Worm (Caenorhabditis elegans) whole organism, young adult: Measurements from ENCODE around the gene emc-1.
"Not testable (repeated sequence)": the region's sequence is repeated elsewhere in the genome, so short reads cannot be mapped to it uniquely, and the experiment has no call there.

Experiments
- C06A6.2 ChIP-seq: fragments of 200-800 bp; sonication (Bioruptor generic); conservative IDR thresholded peaks from 2 replicates; pipeline ENCODE4 v1.3.6; 2022; ENCODE audit warnings: missing genetic modification characterization, missing compliant biosample characterization
- F22D6.2 ChIP-seq: sonication (generic microtip); optimal IDR thresholded peaks from 2 replicates; lab custom pipeline; 2016; ENCODE audit warnings: mild to moderate bottlenecking, missing genetic modification characterization, missing compliant biosample characterization
- F49E8.2 ChIP-seq: sonication (generic microtip); optimal IDR thresholded peaks from 3 replicates; lab custom pipeline; 2017; ENCODE audit warnings: missing genetic modification characterization, mild to moderate bottlenecking, missing compliant biosample characterization, antibody characterized with exemption, moderate library complexity; ENCODE audit not compliant: insufficient read depth
- K12H6.12 ChIP-seq: fragments of 200-800 bp; sonication (Bioruptor generic); optimal IDR thresholded peaks from 2 replicates; lab custom pipeline; 2018; ENCODE audit warnings: mild to moderate bottlenecking, missing genetic modification characterization, missing compliant biosample characterization
- T26A5.8 ChIP-seq: sonication (generic microtip); optimal IDR thresholded peaks from 2 replicates; lab custom pipeline; 2016; ENCODE audit warnings: missing genetic modification characterization, missing compliant biosample characterization
- Y53G8AR.9 ChIP-seq: fragments of 200-800 bp; sonication (Bioruptor generic); conservative IDR thresholded peaks from 2 replicates; pipeline ENCODE4 v1.3.6; 2022; ENCODE audit warnings: missing genetic modification reagents, missing genetic modification characterization, missing compliant biosample characterization
- Y79H2A.3 ChIP-seq: fragments of 200-800 bp; sonication (Bioruptor generic); conservative IDR thresholded peaks from 2 replicates; pipeline ENCODE4 v1.3.6; 2022; ENCODE audit warnings: missing genetic modification reagents, missing genetic modification characterization, missing compliant biosample characterization
- Y95B8A.8 ChIP-seq: fragments of 200-800 bp; sonication (Bioruptor generic); IDR thresholded peaks from 2 replicates; pipeline ENCODE4 v1.3.6; 2022; ENCODE audit warnings: missing genetic modification reagents, missing genetic modification characterization, missing compliant biosample characterization
- akir-1 ChIP-seq: fragments of 200-800 bp; sonication (Bioruptor generic); optimal IDR thresholded peaks from 2 replicates; lab custom pipeline; 2018; ENCODE audit warnings: mild to moderate bottlenecking, missing genetic modification characterization, moderate library complexity, missing compliant biosample characterization
- ama-1 ChIP-seq, 3 experiments: fragments of 150-350 bp in 1 of 3; sonication (generic microtip) in 2 of 3; optimal IDR thresholded peaks; 2 replicates each; lab custom pipeline; 2014 to 2018; ENCODE audit warnings: missing biosample characterization in 2 of 3, missing genetic modification characterization in 2 of 3, missing genetic modification reagents in 2 of 3
- atf-7 ChIP-seq: sonication (generic microtip); optimal IDR thresholded peaks from 2 replicates; lab custom pipeline; 2017; ENCODE audit warnings: mild to moderate bottlenecking, missing genetic modification characterization, missing compliant biosample characterization
- attf-5 ChIP-seq: fragments of 200-800 bp; sonication (Bioruptor generic); optimal IDR thresholded peaks from 2 replicates; lab custom pipeline; 2018; ENCODE audit warnings: mild to moderate bottlenecking, missing genetic modification characterization, missing compliant biosample characterization
- attf-6 ChIP-seq: fragments of 200-800 bp; sonication (Bioruptor generic); IDR thresholded peaks from 2 replicates; pipeline ENCODE4 v1.3.6; 2022; ENCODE audit warnings: missing genetic modification reagents, missing genetic modification characterization, missing compliant biosample characterization
- ccch-3 ChIP-seq: fragments of 200-800 bp; sonication (Bioruptor generic); optimal IDR thresholded peaks from 2 replicates; lab custom pipeline; 2018; ENCODE audit warnings: mild to moderate bottlenecking, missing genetic modification characterization, missing compliant biosample characterization
- efl-1 ChIP-seq: fragments of 150-350 bp; optimal IDR thresholded peaks from 2 replicates; lab custom pipeline; 2014; ENCODE audit warnings: missing biosample characterization, missing genetic modification reagents, missing genetic modification characterization
- gei-17 ChIP-seq: fragments of 200-800 bp; sonication (Bioruptor generic); optimal IDR thresholded peaks from 2 replicates; lab custom pipeline; 2018; ENCODE audit warnings: mild to moderate bottlenecking, missing genetic modification characterization, missing compliant biosample characterization
- hlh-26 ChIP-seq: fragments of 200-800 bp; sonication (Bioruptor generic); conservative IDR thresholded peaks from 2 replicates; pipeline ENCODE4 v1.3.6; 2022; ENCODE audit warnings: missing genetic modification reagents, missing genetic modification characterization, missing compliant biosample characterization
- hsf-1 ChIP-seq: fragments of 200-800 bp; sonication (Bioruptor generic); IDR thresholded peaks from 2 replicates; pipeline ENCODE4 v1.3.6; 2022; ENCODE audit warnings: missing genetic modification reagents, missing genetic modification characterization, missing compliant biosample characterization
- let-607 ChIP-seq, 2 experiments: fragments of 200-800 bp in 1 of 2; sonication (Bioruptor generic) in 1 of 2; sonication (generic microtip) in 1 of 2; optimal IDR thresholded peaks; 2 replicates each; lab custom pipeline; 2016 to 2018; ENCODE audit warnings: mild to moderate bottlenecking in 2 of 2, missing compliant biosample characterization in 2 of 2, missing genetic modification characterization in 2 of 2, moderate library complexity in 2 of 2, missing genotype in 1 of 2
- lin-26 ChIP-seq: fragments of 200-800 bp; sonication (Bioruptor generic); IDR thresholded peaks from 2 replicates; pipeline ENCODE4 v1.3.6; 2022; ENCODE audit warnings: missing genetic modification reagents, missing genetic modification characterization, missing compliant biosample characterization
- lsy-27 ChIP-seq: sonication (generic microtip); optimal IDR thresholded peaks from 2 replicates; lab custom pipeline; 2017; ENCODE audit warnings: missing genetic modification characterization, mild to moderate bottlenecking, missing compliant biosample characterization, antibody characterized with exemption, missing genotype, borderline replicate concordance; ENCODE audit not compliant: insufficient read depth
- madf-10 ChIP-seq: sonication (generic microtip); optimal IDR thresholded peaks from 2 replicates; lab custom pipeline; 2016; ENCODE audit warnings: mild to moderate bottlenecking, missing genetic modification characterization, missing compliant biosample characterization
- madf-6 ChIP-seq: fragments of 200-800 bp; sonication (Bioruptor generic); IDR thresholded peaks from 2 replicates; pipeline ENCODE4 v1.3.6; 2022; ENCODE audit warnings: missing genetic modification reagents, missing genetic modification characterization, missing compliant biosample characterization
- mcd-1 ChIP-seq: fragments of 200-800 bp; sonication (Bioruptor generic); IDR thresholded peaks from 2 replicates; pipeline ENCODE4 v1.3.6; 2022; ENCODE audit warnings: missing genetic modification reagents, missing genetic modification characterization, missing compliant biosample characterization
- mel-28 ChIP-seq: sonication (generic microtip); optimal IDR thresholded peaks from 2 replicates; lab custom pipeline; 2016; ENCODE audit warnings: borderline replicate concordance, mild to moderate bottlenecking, missing genetic modification characterization, missing compliant biosample characterization
- mxl-1 ChIP-seq: sonication (generic microtip); optimal IDR thresholded peaks from 2 replicates; lab custom pipeline; 2016; ENCODE audit warnings: missing genetic modification characterization, missing compliant biosample characterization
- nfya-1 ChIP-seq: sonication (generic microtip); optimal IDR thresholded peaks from 2 replicates; lab custom pipeline; 2017; ENCODE audit warnings: antibody characterized with exemption, missing compliant biosample characterization, missing genetic modification characterization, borderline replicate concordance; ENCODE audit not compliant: insufficient read depth
- nfya-2 ChIP-seq: fragments of 200-800 bp; sonication (Bioruptor generic); IDR thresholded peaks from 2 replicates; pipeline ENCODE4 v1.3.6; 2022; ENCODE audit warnings: missing genetic modification reagents, missing genetic modification characterization, missing compliant biosample characterization
- nhr-80 ChIP-seq: sonication (generic microtip); optimal IDR thresholded peaks from 2 replicates; lab custom pipeline; 2016; ENCODE audit warnings: missing genetic modification characterization, missing compliant biosample characterization
- nhr-90 ChIP-seq: sonication (generic microtip); optimal IDR thresholded peaks from 2 replicates; lab custom pipeline; 2016; ENCODE audit warnings: missing genotype, mild to moderate bottlenecking, missing genetic modification characterization, missing compliant biosample characterization
- rcor-1 ChIP-seq: fragments of 200-800 bp; sonication (Bioruptor generic); IDR thresholded peaks from 2 replicates; pipeline ENCODE4 v1.3.6; 2022; ENCODE audit warnings: missing genetic modification reagents, missing genetic modification characterization, missing compliant biosample characterization
- rec-8 ChIP-seq, 2 experiments: sonication (generic microtip); optimal IDR thresholded peaks; 2 replicates each; lab custom pipeline; 2016; ENCODE audit warnings: mild to moderate bottlenecking in 2 of 2, missing genetic modification characterization in 2 of 2, missing genetic modification reagents in 2 of 2, missing genotype in 2 of 2, missing biosample characterization in 1 of 2, missing compliant biosample characterization in 1 of 2, moderate library complexity in 1 of 2
- repo-1 ChIP-seq: sonication (generic microtip); optimal IDR thresholded peaks from 2 replicates; lab custom pipeline; 2017; ENCODE audit warnings: mild to moderate bottlenecking, missing genetic modification characterization, missing compliant biosample characterization
- snpc-1.1 ChIP-seq: sonication (generic microtip); optimal IDR thresholded peaks from 2 replicates; lab custom pipeline; 2017; ENCODE audit warnings: missing genetic modification characterization, mild to moderate bottlenecking, missing compliant biosample characterization, antibody characterized with exemption, moderate library complexity, missing genotype, missing genetic modification reagents; ENCODE audit not compliant: insufficient read depth
- zim-3 ChIP-seq: sonication (generic microtip); optimal IDR thresholded peaks from 2 replicates; lab custom pipeline; 2017; ENCODE audit warnings: mild to moderate bottlenecking, missing genetic modification characterization, moderate library complexity, missing compliant biosample characterization
- ztf-28 ChIP-seq: fragments of 200-800 bp; sonication (Bioruptor generic); IDR thresholded peaks from 2 replicates; pipeline ENCODE4 v1.3.6; 2022; ENCODE audit warnings: missing genetic modification reagents, missing genetic modification characterization, missing compliant biosample characterization

emc-1 gene

ce11 chrII:1500286-1500840 is at the start of gene emc-1:
Gene emc-1 (minus strand): TSS chrII:1500330.
- TF ChIP-seq attf-6 (no peak), ztf-28 (GFP tag; lab: Robert Waterston, UW) (no peak), akir-1 (GFP tag; lab: Kevin White, UChicago) (no peak), F22D6.2 (tag; lab: Kevin White, UChicago) (no peak), F49E8.2 (tag; lab: Kevin White, UChicago) (no peak), lin-26 (GFP tag; lab: Robert Waterston, UW) (no peak), nfya-2 (GFP tag; lab: Robert Waterston, UW) (no peak), zim-3 (tag; lab: Kevin White, UChicago) (no peak), T26A5.8 (tag; lab: Kevin White, UChicago) (no peak), gei-17 (GFP tag; lab: Kevin White, UChicago) (no peak), mel-28 (no peak), let-607 (tag; optimal IDR thresholded peaks at IDR 0.05; lab: Kevin White, UChicago) (no peak), nhr-80 (tag; lab: Kevin White, UChicago) (no peak), rcor-1 (GFP tag; lab: Robert Waterston, UW) (no peak)

- TF ChIP-seq rcor-1 (GFP tag; lab: Robert Waterston, UW), result no peak
These were observed 45.5 kb upstream of the emc-1 start, which contains the start of gene K05F6.12 for ce11 chrII:1545625-1546024. Gene K05F6.12 (plus strand): TSS chrII:1545925.

ce11 chrII:1543182-1543581 is 43.1 kb upstream of the emc-1 start, which contains the start of gene K05F6.4:
Gene K05F6.4 (plus strand): TSS chrII:1543482.
- TF ChIP-seq ama-1 (optimal IDR thresholded peaks at IDR 0.05; lab: Kevin White, UChicago); ama-1 (GFP tag; optimal IDR thresholded peaks at IDR 0.05; lab: Kevin White, UChicago); madf-10 (tag; lab: Kevin White, UChicago); madf-6 (GFP tag; lab: Robert Waterston, UW): not testable (repeated sequence)
- TF ChIP-seq, all 124 proteins: peak for 0; not testable (repeated sequence) for 124

- not testable (repeated sequence) for TF ChIP-seq nfya-1 (tag; lab: Kevin White, UChicago); Y53G8AR.9 (GFP tag; lab: Robert Waterston, UW); attf-5 (GFP tag; lab: Kevin White, UChicago)
- TF ChIP-seq, all 124 proteins: peak for 0; not testable (repeated sequence) for 124
These were observed 40.5 kb upstream of the emc-1 start, which contains the start of gene poml-4 for ce11 chrII:1540628-1541027. Gene poml-4 (plus strand): TSS chrII:1540928.

- no peak for TF ChIP-seq madf-6 (GFP tag; lab: Robert Waterston, UW)
- no peak for TF ChIP-seq mcd-1
- no peak for TF ChIP-seq rec-8 (tag; optimal IDR thresholded peaks at IDR 0.05; lab: Kevin White, UChicago)
These were observed 38.5 kb upstream of the emc-1 start, which contains the start of gene fbxb-44 for ce11 chrII:1538589-1538988. Gene fbxb-44 (plus strand): TSS chrII:1538889.

ce11 chrII:1537321-1537720 is 37.2 kb upstream of the emc-1 start, which contains the start of gene fbxb-42:
Gene fbxb-42 (plus strand): TSS chrII:1537621.
- TF ChIP-seq ccch-3 (GFP tag; lab: Kevin White, UChicago) (no peak), hsf-1 (no peak), akir-1 (GFP tag; lab: Kevin White, UChicago) (no peak), repo-1 (tag; lab: Kevin White, UChicago) (no peak), hlh-26 (GFP tag; lab: Robert Waterston, UW) (no peak), rcor-1 (GFP tag; lab: Robert Waterston, UW) (no peak), K12H6.12 (no peak), Y79H2A.3 (GFP tag; lab: Robert Waterston, UW) (no peak), rec-8 (tag; optimal IDR thresholded peaks at IDR 0.05; lab: Kevin White, UChicago) (no peak), efl-1 (GFP tag; lab: Kevin White, UChicago) (no peak), Y95B8A.8 (GFP tag; lab: Robert Waterston, UW) (no peak), snpc-1.1 (tag; lab: Kevin White, UChicago) (no peak), lsy-27 (tag; lab: Kevin White, UChicago) (no peak), C06A6.2 (GFP tag; lab: Robert Waterston, UW) (no peak), lin-26 (GFP tag; lab: Robert Waterston, UW) (no peak), atf-7 (no peak), madf-10 (tag; lab: Kevin White, UChicago) (no peak), nhr-90 (tag; lab: Kevin White, UChicago) (no peak), mxl-1 (tag; lab: Kevin White, UChicago) (no peak), T26A5.8 (tag; lab: Kevin White, UChicago) (no peak)
